Fruit fly (Drosophila melanogaster): ENCODE data around the gene Rpn7.

The Rpn7 gene

DNA sequence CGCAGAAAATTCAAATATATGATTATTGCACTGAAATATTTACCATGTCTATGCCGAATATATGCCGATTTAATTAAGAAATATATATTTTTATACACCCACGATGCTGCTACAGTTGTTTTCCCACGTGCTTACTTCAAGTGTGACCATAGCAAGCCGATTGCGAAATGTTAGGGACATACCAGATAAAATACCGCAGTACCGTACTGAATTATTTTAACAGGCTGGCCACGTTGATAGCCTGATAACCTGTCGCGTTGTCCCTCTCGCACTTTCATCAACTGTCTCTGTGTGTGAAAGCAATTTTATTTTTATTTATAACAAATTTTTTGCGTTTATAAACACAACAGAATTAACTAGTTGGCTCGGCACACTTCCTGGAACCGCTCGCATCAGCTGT, 40.9 kb downstream of the Rpn7 start, which contains the start of the genes Nop56 and mats (continued):
- TF ChIP-seq MTF-1 (GFP tag; optimal IDR thresholded peaks at IDR 0.05; ENCODE audit: borderline replicate concordance) (no peak), CG13424 (tag; optimal IDR thresholded peaks at IDR 0.05) (peak; percentile 4), CG11723 (GFP tag; optimal IDR thresholded peaks at IDR 0.05) (no peak), CG18599 (GFP tag; optimal IDR thresholded peaks at IDR 0.05) (no peak), CG1647 (GFP tag; optimal IDR thresholded peaks at IDR 0.05) (no peak), CG4730 (GFP tag; IDR thresholded peaks at IDR 0.05) (no peak), zfh2 (GFP tag; optimal IDR thresholded peaks at IDR 0.05) (no peak), hth (optimal IDR thresholded peaks at IDR 0.05) (no peak), mam (GFP tag; optimal IDR thresholded peaks at IDR 0.05) (no peak), kay (GFP tag; optimal IDR thresholded peaks at IDR 0.05) (no peak), odd (GFP tag; optimal IDR thresholded peaks at IDR 0.05) (no peak), danr (GFP tag; IDR thresholded peaks at IDR 0.05) (no peak), tll (GFP tag; optimal IDR thresholded peaks at IDR 0.05) (no peak), Bdp1 (GFP tag; optimal IDR thresholded peaks at IDR 0.05) (no peak), CG13894 (tag; optimal IDR thresholded peaks at IDR 0.05) (no peak), ci (GFP tag; IDR thresholded peaks at IDR 0.05) (peak; percentile 43; the same call in 2 of the 3 replicates), jing (GFP tag; optimal IDR thresholded peaks at IDR 0.05) (no peak), tna (GFP tag; IDR thresholded peaks at IDR 0.05; ENCODE audit: partially characterized antibody) (no peak), oc (tag; optimal IDR thresholded peaks at IDR 0.05) (no peak), CG1792 (GFP tag; optimal IDR thresholded peaks at IDR 0.05) (no peak), CG10209 (GFP tag; optimal IDR thresholded peaks at IDR 0.05) (no peak), zfh1 (GFP tag; IDR thresholded peaks at IDR 0.05) (no peak), p53 (GFP tag; optimal IDR thresholded peaks at IDR 0.05) (no peak), CG9215 (GFP tag; IDR thresholded peaks at IDR 0.05) (no peak), sd (tag; optimal IDR thresholded peaks at IDR 0.05) (peak; percentile 79), Atf3 (GFP tag; optimal IDR thresholded peaks at IDR 0.05) (no peak), CG11398 (GFP tag; optimal IDR thresholded peaks at IDR 0.05) (no peak), CG5245 (GFP tag; optimal IDR thresholded peaks at IDR 0.05) (no peak), CG42726 (GFP tag; IDR thresholded peaks at IDR 0.05; ENCODE audit: partially characterized antibody) (no peak), CHES-1-like (GFP tag; optimal IDR thresholded peaks at IDR 0.05) (no peak), CG14050 (GFP tag; IDR thresholded peaks at IDR 0.05) (no peak), Scr (GFP tag; IDR thresholded peaks at IDR 0.05; ENCODE audit: partially characterized antibody) (peak; percentile 35; the same call in 1 of the 2 replicates), so (GFP tag; IDR thresholded peaks at IDR 0.05) (0 out of 3 replicates have a peak, but pooled peaks have one; percentile 16), CG6791 (GFP tag; IDR thresholded peaks at IDR 0.05; ENCODE audit: partially characterized antibody) (peak; percentile 55; the same call in 2 of the 3 replicates), CG9437 (GFP tag; optimal IDR thresholded peaks at IDR 0.05) (no peak), ato (GFP tag; IDR thresholded peaks at IDR 0.05; ENCODE audit: partially characterized antibody) (no peak), CG10959 (GFP tag; IDR thresholded peaks at IDR 0.05) (no peak), Atf-2 (GFP tag; optimal IDR thresholded peaks at IDR 0.05) (no peak), Tbp (GFP tag; optimal IDR thresholded peaks at IDR 0.05) (peak; percentile 40), sob (GFP tag; IDR thresholded peaks at IDR 0.05) (peak; percentile 10; the same call in 1 of the 2 replicates), CG8359 (GFP tag; optimal IDR thresholded peaks at IDR 0.05; ENCODE audit: borderline replicate concordance) (no peak), Drgx (GFP tag; IDR thresholded peaks at IDR 0.05) (no peak), gsb (GFP tag; IDR thresholded peaks at IDR 0.05) (no peak), Aef1 (GFP tag; IDR thresholded peaks at IDR 0.05) (no peak), psq (GFP tag; optimal IDR thresholded peaks at IDR 0.05) (no peak), CG3838 (GFP tag; optimal IDR thresholded peaks at IDR 0.05) (no peak), CG13624 (GFP tag; optimal IDR thresholded peaks at IDR 0.05) (peak; percentile 15), inv (GFP tag; IDR thresholded peaks at IDR 0.05; ENCODE audit: partially characterized antibody) (no peak; the same call in 1 of the 2 replicates), bsh (GFP tag; optimal IDR thresholded peaks at IDR 0.05) (no peak), Rx (GFP tag; IDR thresholded peaks at IDR 0.05) (no peak), nerfin-2 (GFP tag; IDR thresholded peaks at IDR 0.05; ENCODE audit: partially characterized antibody) (no peak)
